Fruit fly (Drosophila melanogaster) S2 (cell line): ENCODE results near the gene Coq2.

Experiments
- CG8478 ChIP-seq: fragments of >200 bp; optimal IDR thresholded peaks from 2 replicates; lab custom pipeline; 2018
- CTCF ChIP-seq, 2 experiments: fragments of >200 bp; optimal IDR thresholded peaks; 2 replicates each; lab custom pipeline; 2018

DNA sequence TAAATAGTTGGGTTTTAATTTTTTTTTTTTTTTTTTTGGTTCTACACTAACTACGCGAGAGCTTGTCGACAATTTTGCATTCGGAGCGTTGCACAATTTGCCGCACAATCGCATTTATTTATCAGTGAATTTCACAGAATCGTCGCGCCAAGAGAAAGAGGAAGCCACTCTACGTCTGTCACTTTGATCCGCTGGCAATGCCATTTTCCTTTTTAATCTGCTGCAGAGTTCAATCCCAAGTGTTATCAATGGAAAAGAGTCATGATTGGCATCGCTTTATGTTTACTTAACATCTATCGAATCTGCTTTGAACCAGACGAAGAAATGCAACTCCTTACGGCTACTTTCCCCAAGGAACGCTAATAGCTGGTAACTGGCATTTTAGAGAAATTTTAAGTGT is 13.3 kb upstream of the Coq2 start:
- TF ChIP-seq CG8478 (lab: Kevin White, UChicago), result no peak
- TF ChIP-seq CTCF (optimal IDR thresholded peaks at IDR 0.05; lab: Kevin White, UChicago), result no peak
